Worm (Caenorhabditis elegans) whole organism, young adult: ENCODE data around the gene ncl-1.

Source experiments
- B0019.2 ChIP-seq: fragments of 200-800 bp; sonication (Bioruptor generic); conservative IDR thresholded peaks from 2 replicates; pipeline ENCODE4 v1.3.6; 2022; ENCODE audit warnings: missing genetic modification reagents, missing genetic modification characterization, missing compliant biosample characterization
- B0261.1 ChIP-seq: sonication (generic microtip); optimal IDR thresholded peaks from 2 replicates; lab custom pipeline; 2016; ENCODE audit warnings: mild to moderate bottlenecking, missing genetic modification characterization, moderate library complexity, missing compliant biosample characterization
- B0336.3 ChIP-seq: fragments of 200-800 bp; sonication (Bioruptor generic); IDR thresholded peaks from 2 replicates; pipeline ENCODE4 v1.3.6; 2022; ENCODE audit warnings: missing genetic modification characterization, missing compliant biosample characterization
- C17E4.6 ChIP-seq: fragments of 200-800 bp; sonication (Bioruptor generic); IDR thresholded peaks from 2 replicates; pipeline ENCODE4 v1.3.6; 2022; ENCODE audit warnings: missing genetic modification reagents, missing genetic modification characterization, missing compliant biosample characterization
- D2030.7 ChIP-seq: fragments of 200-800 bp; sonication (Bioruptor generic); IDR thresholded peaks from 2 replicates; pipeline ENCODE4 v1.3.6; 2022; ENCODE audit warnings: missing genetic modification reagents, missing genetic modification characterization, missing compliant biosample characterization
- F10E7.11 ChIP-seq: sonication (generic microtip); optimal IDR thresholded peaks from 2 replicates; lab custom pipeline; 2017; ENCODE audit warnings: mild to moderate bottlenecking, missing genetic modification characterization, moderate library complexity, missing compliant biosample characterization
- F33H1.4 ChIP-seq: fragments of 200-800 bp; sonication (Bioruptor generic); IDR thresholded peaks from 2 replicates; pipeline ENCODE4 v1.3.6; 2022; ENCODE audit warnings: missing genetic modification reagents, missing genetic modification characterization, missing compliant biosample characterization
- F49E8.2 ChIP-seq: sonication (generic microtip); optimal IDR thresholded peaks from 3 replicates; lab custom pipeline; 2017; ENCODE audit warnings: missing genetic modification characterization, mild to moderate bottlenecking, missing compliant biosample characterization, antibody characterized with exemption, moderate library complexity; ENCODE audit not compliant: insufficient read depth
- F52B5.7 ChIP-seq: sonication (generic microtip); optimal IDR thresholded peaks from 2 replicates; lab custom pipeline; 2016; ENCODE audit warnings: mild to moderate bottlenecking, missing genetic modification characterization, missing compliant biosample characterization
- F57A8.1 ChIP-seq: fragments of 200-800 bp; sonication (Bioruptor generic); optimal IDR thresholded peaks from 2 replicates; lab custom pipeline; 2018; ENCODE audit warnings: mild to moderate bottlenecking, missing genetic modification characterization, moderate library complexity, missing compliant biosample characterization
- K11D2.4 ChIP-seq: fragments of 200-800 bp; sonication (Bioruptor generic); IDR thresholded peaks from 2 replicates; pipeline ENCODE4 v1.3.6; 2022; ENCODE audit warnings: missing genetic modification reagents, missing genetic modification characterization, missing compliant biosample characterization
- Y53F4B.3 ChIP-seq: fragments of 200-800 bp; sonication (Bioruptor generic); IDR thresholded peaks from 2 replicates; pipeline ENCODE4 v1.3.6; 2022; ENCODE audit warnings: missing genetic modification reagents, missing genetic modification characterization, missing compliant biosample characterization
- Y53G8AR.9 ChIP-seq: fragments of 200-800 bp; sonication (Bioruptor generic); conservative IDR thresholded peaks from 2 replicates; pipeline ENCODE4 v1.3.6; 2022; ENCODE audit warnings: missing genetic modification reagents, missing genetic modification characterization, missing compliant biosample characterization
- Y56A3A.18 ChIP-seq: fragments of 200-800 bp; sonication (Bioruptor generic); IDR thresholded peaks from 2 replicates; pipeline ENCODE4 v1.3.6; 2022; ENCODE audit warnings: missing genetic modification reagents, missing genetic modification characterization, missing compliant biosample characterization
- Y95B8A.8 ChIP-seq: fragments of 200-800 bp; sonication (Bioruptor generic); IDR thresholded peaks from 2 replicates; pipeline ENCODE4 v1.3.6; 2022; ENCODE audit warnings: missing genetic modification reagents, missing genetic modification characterization, missing compliant biosample characterization
- aptf-2 ChIP-seq: fragments of 200-800 bp; sonication (Bioruptor generic); conservative IDR thresholded peaks from 2 replicates; pipeline ENCODE4 v1.3.6; 2022; ENCODE audit warnings: missing genetic modification reagents, missing genetic modification characterization, missing compliant biosample characterization
- attf-3 ChIP-seq: fragments of 200-800 bp; sonication (Bioruptor generic); conservative IDR thresholded peaks from 2 replicates; pipeline ENCODE4 v1.3.6; 2022; ENCODE audit warnings: missing genetic modification reagents, missing genetic modification characterization, missing compliant biosample characterization
- attf-5 ChIP-seq: fragments of 200-800 bp; sonication (Bioruptor generic); optimal IDR thresholded peaks from 2 replicates; lab custom pipeline; 2018; ENCODE audit warnings: mild to moderate bottlenecking, missing genetic modification characterization, missing compliant biosample characterization
- bed-2 ChIP-seq: fragments of 200-800 bp; sonication (Bioruptor generic); IDR thresholded peaks from 2 replicates; pipeline ENCODE4 v1.3.6; 2022; ENCODE audit warnings: missing genetic modification reagents, missing genetic modification characterization, missing compliant biosample characterization
- cebp-2 ChIP-seq: fragments of 200-800 bp; sonication (Bioruptor generic); IDR thresholded peaks from 2 replicates; pipeline ENCODE4 v1.3.6; 2022; ENCODE audit warnings: missing genetic modification characterization, missing compliant biosample characterization
- ceh-100 ChIP-seq: fragments of 200-800 bp; sonication (Bioruptor generic); IDR thresholded peaks from 2 replicates; pipeline ENCODE4 v1.3.6; 2022; ENCODE audit warnings: missing genetic modification reagents, missing genetic modification characterization, missing compliant biosample characterization
- dox-1 ChIP-seq: fragments of 200-800 bp; sonication (Bioruptor generic); IDR thresholded peaks from 2 replicates; pipeline ENCODE4 v1.3.6; 2022; ENCODE audit warnings: missing genetic modification reagents, missing genetic modification characterization, missing compliant biosample characterization
- efl-1 ChIP-seq: fragments of 150-350 bp; optimal IDR thresholded peaks from 2 replicates; lab custom pipeline; 2014; ENCODE audit warnings: missing biosample characterization, missing genetic modification reagents, missing genetic modification characterization
- egrh-3 ChIP-seq: fragments of 200-800 bp; sonication (Bioruptor generic); IDR thresholded peaks from 2 replicates; pipeline ENCODE4 v1.3.6; 2022; ENCODE audit warnings: missing genetic modification reagents, missing genetic modification characterization, missing compliant biosample characterization
- ekl-4 ChIP-seq: fragments of 200-800 bp; sonication (Bioruptor generic); IDR thresholded peaks from 2 replicates; pipeline ENCODE4 v1.3.6; 2022; ENCODE audit warnings: missing genetic modification reagents, missing genetic modification characterization, missing compliant biosample characterization
- hmg-1.2 ChIP-seq: fragments of 200-800 bp; sonication (Bioruptor generic); IDR thresholded peaks from 2 replicates; pipeline ENCODE4 v1.3.6; 2022; ENCODE audit warnings: missing genetic modification reagents, missing genetic modification characterization, missing compliant biosample characterization
- hmg-20 ChIP-seq: fragments of 200-800 bp; sonication (Bioruptor generic); IDR thresholded peaks from 2 replicates; pipeline ENCODE4 v1.3.6; 2022; ENCODE audit warnings: missing genetic modification reagents, missing genetic modification characterization, missing compliant biosample characterization
- hsf-1 ChIP-seq: fragments of 200-800 bp; sonication (Bioruptor generic); IDR thresholded peaks from 2 replicates; pipeline ENCODE4 v1.3.6; 2022; ENCODE audit warnings: missing genetic modification reagents, missing genetic modification characterization, missing compliant biosample characterization
- let-526 ChIP-seq: fragments of 200-800 bp; sonication (Bioruptor generic); IDR thresholded peaks from 2 replicates; pipeline ENCODE4 v1.3.6; 2022; ENCODE audit warnings: missing genetic modification reagents, missing genetic modification characterization, missing compliant biosample characterization
- let-607 ChIP-seq, 2 experiments: fragments of 200-800 bp in 1 of 2; sonication (Bioruptor generic) in 1 of 2; sonication (generic microtip) in 1 of 2; optimal IDR thresholded peaks; 2 replicates each; lab custom pipeline; 2016 to 2018; ENCODE audit warnings: mild to moderate bottlenecking in 2 of 2, missing compliant biosample characterization in 2 of 2, missing genetic modification characterization in 2 of 2, moderate library complexity in 2 of 2, missing genotype in 1 of 2
- lin-54 ChIP-seq: fragments of 200-800 bp; sonication (Bioruptor generic); optimal IDR thresholded peaks from 2 replicates; lab custom pipeline; 2018; ENCODE audit warnings: mild to moderate bottlenecking, missing genetic modification characterization, missing compliant biosample characterization
- lsl-1 ChIP-seq: fragments of 200-800 bp; sonication (Bioruptor generic); optimal IDR thresholded peaks from 2 replicates; lab custom pipeline; 2018; ENCODE audit warnings: mild to moderate bottlenecking, missing genetic modification characterization, moderate library complexity, missing compliant biosample characterization
- madf-10 ChIP-seq: sonication (generic microtip); optimal IDR thresholded peaks from 2 replicates; lab custom pipeline; 2016; ENCODE audit warnings: mild to moderate bottlenecking, missing genetic modification characterization, missing compliant biosample characterization
- madf-3 ChIP-seq: fragments of 200-800 bp; sonication (Bioruptor generic); IDR thresholded peaks from 2 replicates; pipeline ENCODE4 v1.3.6; 2022; ENCODE audit warnings: missing genetic modification reagents, missing genetic modification characterization, missing compliant biosample characterization
- madf-6 ChIP-seq: fragments of 200-800 bp; sonication (Bioruptor generic); IDR thresholded peaks from 2 replicates; pipeline ENCODE4 v1.3.6; 2022; ENCODE audit warnings: missing genetic modification reagents, missing genetic modification characterization, missing compliant biosample characterization
- madf-8 ChIP-seq: fragments of 200-800 bp; sonication (Bioruptor generic); conservative IDR thresholded peaks from 2 replicates; pipeline ENCODE4 v1.3.6; 2022; ENCODE audit warnings: missing genetic modification reagents, missing genetic modification characterization, missing compliant biosample characterization
- nfyb-1 ChIP-seq: fragments of 200-800 bp; sonication (Bioruptor generic); IDR thresholded peaks from 2 replicates; pipeline ENCODE4 v1.3.6; 2022; ENCODE audit warnings: missing genetic modification reagents, missing genetic modification characterization, missing compliant biosample characterization
- nhr-80 ChIP-seq: sonication (generic microtip); optimal IDR thresholded peaks from 2 replicates; lab custom pipeline; 2016; ENCODE audit warnings: missing genetic modification characterization, missing compliant biosample characterization
- pbrm-1 ChIP-seq: fragments of 200-800 bp; sonication (Bioruptor generic); IDR thresholded peaks from 2 replicates; pipeline ENCODE4 v1.3.6; 2022; ENCODE audit warnings: missing genetic modification reagents, missing genetic modification characterization, missing compliant biosample characterization
- rcor-1 ChIP-seq: fragments of 200-800 bp; sonication (Bioruptor generic); IDR thresholded peaks from 2 replicates; pipeline ENCODE4 v1.3.6; 2022; ENCODE audit warnings: missing genetic modification reagents, missing genetic modification characterization, missing compliant biosample characterization
- sdz-38 ChIP-seq: sonication (generic microtip); optimal IDR thresholded peaks from 2 replicates; lab custom pipeline; 2016; ENCODE audit warnings: missing genotype, missing genetic modification characterization, missing compliant biosample characterization
- sea-2 ChIP-seq: fragments of 200-800 bp; sonication (Bioruptor generic); IDR thresholded peaks from 2 replicates; pipeline ENCODE4 v1.3.6; 2022; ENCODE audit warnings: missing genetic modification characterization, missing compliant biosample characterization
- snpc-1.1 ChIP-seq: sonication (generic microtip); optimal IDR thresholded peaks from 2 replicates; lab custom pipeline; 2017; ENCODE audit warnings: missing genetic modification characterization, mild to moderate bottlenecking, missing compliant biosample characterization, antibody characterized with exemption, moderate library complexity, missing genotype, missing genetic modification reagents; ENCODE audit not compliant: insufficient read depth
- somi-1 ChIP-seq: fragments of 200-800 bp; sonication (Bioruptor generic); optimal IDR thresholded peaks from 2 replicates; lab custom pipeline; 2018; ENCODE audit warnings: mild to moderate bottlenecking, missing genetic modification characterization, missing compliant biosample characterization
- tbx-9 ChIP-seq: sonication (generic microtip); optimal IDR thresholded peaks from 2 replicates; lab custom pipeline; 2016; ENCODE audit warnings: borderline replicate concordance, missing genetic modification characterization, inconsistent platforms, missing compliant biosample characterization
- xnd-1 ChIP-seq: sonication (generic microtip); optimal IDR thresholded peaks from 2 replicates; lab custom pipeline; 2016; ENCODE audit warnings: missing genotype, missing genetic modification reagents, missing genetic modification characterization, missing compliant biosample characterization
- zfh-2 ChIP-seq: fragments of 200-800 bp; sonication (Bioruptor generic); conservative IDR thresholded peaks from 2 replicates; pipeline ENCODE4 v1.3.6; 2022; ENCODE audit warnings: missing genetic modification reagents, missing genetic modification characterization, missing compliant biosample characterization
- ztf-18 ChIP-seq: sonication (generic microtip); optimal IDR thresholded peaks from 2 replicates; lab custom pipeline; 2016; ENCODE audit warnings: missing genotype, mild to moderate bottlenecking, missing genetic modification characterization, missing compliant biosample characterization
- ztf-3 ChIP-seq: fragments of 200-800 bp; sonication (Bioruptor generic); optimal IDR thresholded peaks from 2 replicates; lab custom pipeline; 2018; ENCODE audit warnings: mild to moderate bottlenecking, missing genetic modification characterization, missing compliant biosample characterization

ncl-1 gene

DNA sequence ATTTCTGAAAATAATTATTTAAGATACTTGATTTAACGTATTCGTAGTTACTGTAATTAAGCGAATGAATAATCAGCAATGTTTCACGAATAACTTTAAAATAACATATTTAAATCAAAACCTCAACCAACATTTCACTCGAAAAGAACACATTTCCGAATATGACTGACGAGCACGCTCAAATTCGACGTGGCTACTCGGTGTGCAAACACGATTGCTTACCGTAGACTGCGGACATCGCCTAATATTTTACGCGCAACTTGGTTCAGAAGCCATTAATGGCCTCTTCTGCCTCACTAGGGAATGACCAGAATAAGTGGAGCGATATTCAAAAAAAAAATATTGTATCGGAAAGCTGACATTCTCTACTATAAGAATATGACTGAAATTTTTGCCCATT is 50.4 kb downstream of the ncl-1 start, which contains the start of gene snu-23 (continued):
- no peak for TF ChIP-seq C17E4.6 (GFP tag; lab: Robert Waterston, UW)
- peak; percentile 42 for TF ChIP-seq B0261.1 (tag; lab: Kevin White, UChicago)
- peak; percentile 44 to 78 for TF ChIP-seq let-607 (tag; optimal IDR thresholded peaks at IDR 0.05; lab: Kevin White, UChicago)
- TF ChIP-seq attf-3, result 0 out of 2 replicates have a peak, but pooled peaks have one; percentile 18
- no peak for TF ChIP-seq B0019.2 (GFP tag; lab: Robert Waterston, UW)
- no peak for TF ChIP-seq Y53F4B.3 (GFP tag; lab: Robert Waterston, UW)
- no peak for TF ChIP-seq snpc-1.1 (tag; lab: Kevin White, UChicago)
- TF ChIP-seq bed-2, result no peak
- no peak for TF ChIP-seq D2030.7 (GFP tag; lab: Robert Waterston, UW)
- TF ChIP-seq egrh-3 (GFP tag; lab: Robert Waterston, UW), result no peak
- TF ChIP-seq cebp-2 (GFP tag; lab: Robert Waterston, UW), result no peak
- TF ChIP-seq sea-2 (GFP tag; lab: Robert Waterston, UW), result no peak
- no peak for TF ChIP-seq F10E7.11 (tag; lab: Kevin White, UChicago)
- TF ChIP-seq K11D2.4 (GFP tag; lab: Robert Waterston, UW), result no peak
- TF ChIP-seq ceh-100, result no peak
- no peak for TF ChIP-seq Y53G8AR.9 (GFP tag; lab: Robert Waterston, UW)
- no peak for TF ChIP-seq let-526
- TF ChIP-seq ztf-3 (GFP tag; lab: Kevin White, UChicago), result no peak
- TF ChIP-seq F49E8.2 (tag; lab: Kevin White, UChicago), result no peak
- TF ChIP-seq tbx-9, result no peak
- TF ChIP-seq efl-1 (GFP tag; lab: Kevin White, UChicago), result no peak
- no peak for TF ChIP-seq madf-8 (GFP tag; lab: Robert Waterston, UW)
- no peak for TF ChIP-seq F52B5.7 (tag; lab: Kevin White, UChicago)
- no peak for TF ChIP-seq madf-10 (tag; lab: Kevin White, UChicago)
- no peak for TF ChIP-seq F57A8.1 (GFP tag; lab: Kevin White, UChicago)
- TF ChIP-seq sdz-38, result no peak
- no peak for TF ChIP-seq xnd-1
- TF ChIP-seq aptf-2 (GFP tag; lab: Robert Waterston, UW), result no peak
- TF ChIP-seq somi-1, result no peak
- peak; percentile 5 for TF ChIP-seq ztf-18 (tag; lab: Kevin White, UChicago)
- TF ChIP-seq zfh-2, result no peak
- no peak for TF ChIP-seq madf-6 (GFP tag; lab: Robert Waterston, UW)
- TF ChIP-seq rcor-1 (GFP tag; lab: Robert Waterston, UW), result no peak

DNA sequence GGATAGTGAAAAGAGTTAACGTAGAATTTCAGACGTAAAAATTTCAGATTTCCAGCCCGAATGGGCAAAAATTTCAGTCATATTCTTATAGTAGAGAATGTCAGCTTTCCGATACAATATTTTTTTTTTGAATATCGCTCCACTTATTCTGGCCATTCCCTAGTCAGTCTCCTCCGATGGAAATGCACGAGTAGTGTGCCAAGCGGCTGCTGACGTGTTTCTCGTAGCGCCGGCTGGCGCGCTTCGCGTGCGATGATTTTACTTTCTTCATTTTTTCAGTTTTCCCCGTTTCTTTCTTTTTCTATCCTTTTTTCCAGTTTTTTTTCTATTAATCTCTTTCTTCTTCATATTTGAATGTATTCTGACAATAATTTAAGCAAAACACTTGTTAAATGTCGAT is 51.5 kb downstream of the ncl-1 start:
- TF ChIP-seq rcor-1 (GFP tag; lab: Robert Waterston, UW) (peak; percentile 70), dox-1 (GFP tag; lab: Robert Waterston, UW) (peak; percentile 91), Y56A3A.18 (GFP tag; lab: Robert Waterston, UW) (peak; percentile 55; the same call in 1 of the 2 replicates), B0336.3 (GFP tag; lab: Robert Waterston, UW) (0 out of 2 replicates have a peak, but pooled peaks have one; percentile 27), attf-3 (peak; percentile 77), ekl-4 (GFP tag; lab: Robert Waterston, UW) (peak; percentile 64), nfyb-1 (GFP tag; lab: Robert Waterston, UW) (peak; percentile 77), D2030.7 (GFP tag; lab: Robert Waterston, UW) (peak; percentile 70), madf-3 (peak; percentile 67; the same call in 1 of the 2 replicates), Y95B8A.8 (GFP tag; lab: Robert Waterston, UW) (peak; percentile 74), hsf-1 (peak; percentile 60; the same call in 1 of the 2 replicates), nhr-80 (peak; percentile 3), F33H1.4 (GFP tag; lab: Robert Waterston, UW) (peak; percentile 62), hmg-1.2 (GFP tag; lab: Robert Waterston, UW) (peak; percentile 47), attf-5 (GFP tag; lab: Kevin White, UChicago) (peak; percentile 32), lsl-1 (peak; percentile 34), madf-6 (GFP tag; lab: Robert Waterston, UW) (peak; percentile 61), hmg-20 (GFP tag; lab: Robert Waterston, UW) (0 out of 2 replicates have a peak, but pooled peaks have one; percentile 9), lin-54 (GFP tag; lab: Kevin White, UChicago) (peak; percentile 53), B0261.1 (tag; lab: Kevin White, UChicago) (peak; percentile 62), pbrm-1 (GFP tag; lab: Robert Waterston, UW) (peak; percentile 82)
